Fruit fly (Drosophila melanogaster): ENCODE measurements around the gene CG8281.

dm6 chr3L:7943950-7944349, 31.7 kb downstream of the CG8281 start:
- TF ChIP-seq Pif1B (GFP tag; optimal IDR thresholded peaks at IDR 0.05), result no peak
- no peak for TF ChIP-seq CG15710 (tag; optimal IDR thresholded peaks at IDR 0.05)
- TF ChIP-seq fd96Ca (GFP tag; IDR thresholded peaks at IDR 0.05), result no peak
- no peak for TF ChIP-seq rn (GFP tag; IDR thresholded peaks at IDR 0.05)

Data from whole organism, pupa.